Worm (Caenorhabditis elegans) whole organism, L4 larva: Measurements from ENCODE around the gene R11F4.2.

Experiments used
- F10B5.3 ChIP-seq: sonication (generic microtip); optimal IDR thresholded peaks from 2 replicates; lab custom pipeline; 2016; ENCODE audit warnings: mild to moderate bottlenecking, missing genetic modification characterization, missing compliant biosample characterization
- F49E8.2 ChIP-seq: sonication (generic microtip); optimal IDR thresholded peaks from 2 replicates; lab custom pipeline; 2016; ENCODE audit warnings: missing compliant biosample characterization, mild to moderate bottlenecking, missing genetic modification characterization, borderline replicate concordance
- T26A8.4 ChIP-seq: fragments of 200-800 bp; sonication (Bioruptor generic); IDR thresholded peaks from 2 replicates; pipeline ENCODE4 v1.3.6; 2022; ENCODE audit warnings: missing genetic modification characterization, missing compliant biosample characterization
- ZK546.5 ChIP-seq, 2 experiments: sonication (generic microtip); optimal IDR thresholded peaks; 2 replicates each; lab custom pipeline; 2017; ENCODE audit warnings: missing biosample characterization in 2 of 2, missing genetic modification characterization in 2 of 2
- aha-1 ChIP-seq: fragments of 150-350 bp; peaks from one replicate; lab custom pipeline; 2014; ENCODE audit warnings: missing biosample characterization, missing genetic modification characterization
- ama-1 ChIP-seq: fragments of 150-350 bp; optimal IDR thresholded peaks from 2 replicates; lab custom pipeline; 2014; ENCODE audit warnings: inconsistent platforms, mixed read lengths
- ceh-20 ChIP-seq: fragments of 200-800 bp; sonication (Bioruptor generic); IDR thresholded peaks from 2 replicates; pipeline ENCODE4 v1.3.6; 2022; ENCODE audit warnings: missing genetic modification reagents, missing genetic modification characterization, missing compliant biosample characterization
- ceh-32 ChIP-seq: sonication (generic microtip); optimal IDR thresholded peaks from 2 replicates; lab custom pipeline; 2016; ENCODE audit warnings: mild to moderate bottlenecking, missing genetic modification characterization, missing compliant biosample characterization; ENCODE audit not compliant: poor library complexity
- ceh-44 ChIP-seq: fragments of 200-800 bp; sonication (Bioruptor generic); IDR thresholded peaks from 2 replicates; pipeline ENCODE4 v1.3.6; 2022; ENCODE audit warnings: missing genetic modification reagents, missing genetic modification characterization, missing compliant biosample characterization
- ceh-62 ChIP-seq: sonication (generic microtip); optimal IDR thresholded peaks from 2 replicates; lab custom pipeline; 2017; ENCODE audit warnings: missing biosample characterization, missing genetic modification characterization
- cey-2 ChIP-seq: sonication (generic microtip); optimal IDR thresholded peaks from 3 replicates; lab custom pipeline; 2017; ENCODE audit warnings: missing genetic modification characterization, mild to moderate bottlenecking, missing compliant biosample characterization, antibody characterized with exemption, borderline replicate concordance; ENCODE audit not compliant: insufficient read depth
- ctbp-1 ChIP-seq: fragments of 200-800 bp; sonication (Bioruptor generic); IDR thresholded peaks from 2 replicates; pipeline ENCODE4 v1.3.6; 2022; ENCODE audit warnings: missing genetic modification reagents, missing genetic modification characterization, missing compliant biosample characterization
- daf-12 ChIP-seq: fragments of 150-350 bp; optimal IDR thresholded peaks from 2 replicates; lab custom pipeline; 2014; ENCODE audit warnings: missing biosample characterization, missing genetic modification reagents, missing genetic modification characterization
- daf-16 ChIP-seq, 3 experiments: sonication (generic microtip); optimal IDR thresholded peaks; 2 replicates each; lab custom pipeline; 2016 to 2017; ENCODE audit warnings: missing genetic modification characterization in 3 of 3, missing genetic modification reagents in 3 of 3, mild to moderate bottlenecking in 2 of 3, missing compliant biosample characterization in 2 of 3, missing biosample characterization in 1 of 3, moderate library complexity in 1 of 3
- daf-19 ChIP-seq: fragments of 200-800 bp; sonication (Bioruptor generic); conservative IDR thresholded peaks from 2 replicates; pipeline ENCODE4 v1.3.6; 2022; ENCODE audit warnings: missing genetic modification characterization, missing compliant biosample characterization
- dmd-6 ChIP-seq: fragments of 200-800 bp; sonication (Bioruptor generic); IDR thresholded peaks from 2 replicates; pipeline ENCODE4 v1.3.6; 2022; ENCODE audit warnings: missing genetic modification reagents, missing genetic modification characterization, missing compliant biosample characterization
- dpl-1 ChIP-seq: fragments of 150-350 bp; optimal IDR thresholded peaks from 2 replicates; lab custom pipeline; 2014; ENCODE audit warnings: missing biosample characterization, missing genetic modification reagents, missing genetic modification characterization
- duxl-1 ChIP-seq: sonication (generic microtip); optimal IDR thresholded peaks from 2 replicates; lab custom pipeline; 2016; ENCODE audit warnings: mild to moderate bottlenecking, missing genetic modification characterization, moderate library complexity, missing compliant biosample characterization; ENCODE audit not compliant: poor library complexity
- gei-8 ChIP-seq: fragments of 200-800 bp; sonication (Bioruptor generic); optimal IDR thresholded peaks from 2 replicates; lab custom pipeline; 2018; ENCODE audit warnings: mild to moderate bottlenecking, missing genetic modification characterization, missing compliant biosample characterization
- hif-1 ChIP-seq, 2 experiments: sonication (generic microtip); optimal IDR thresholded peaks; 2 replicates each; lab custom pipeline; 2016 to 2017; ENCODE audit warnings: missing compliant biosample characterization in 2 of 2, missing genetic modification characterization in 2 of 2, missing genetic modification reagents in 2 of 2, missing genotype in 2 of 2, mild to moderate bottlenecking in 1 of 2
- hlh-11 ChIP-seq: fragments of 200-800 bp; sonication (Bioruptor generic); optimal IDR thresholded peaks from 2 replicates; lab custom pipeline; 2018; ENCODE audit warnings: mild to moderate bottlenecking, missing genetic modification characterization, missing compliant biosample characterization
- hlh-30 ChIP-seq: sonication (generic microtip); optimal IDR thresholded peaks from 2 replicates; lab custom pipeline; 2017; ENCODE audit warnings: antibody characterized with exemption, mild to moderate bottlenecking, missing genetic modification characterization, missing compliant biosample characterization; ENCODE audit not compliant: insufficient read depth
- hmg-1.1 ChIP-seq: fragments of 200-800 bp; sonication (Bioruptor generic); IDR thresholded peaks from 2 replicates; pipeline ENCODE4 v1.3.6; 2022; ENCODE audit warnings: missing genetic modification reagents, missing genetic modification characterization, missing compliant biosample characterization
- lin-1 ChIP-seq: fragments of 200-800 bp; sonication (Bioruptor generic); IDR thresholded peaks from 2 replicates; pipeline ENCODE4 v1.3.6; 2022; ENCODE audit warnings: missing genetic modification reagents, missing genetic modification characterization, missing compliant biosample characterization
- lin-13 ChIP-seq: fragments of 150-350 bp; optimal IDR thresholded peaks from 2 replicates; lab custom pipeline; 2014; ENCODE audit warnings: missing biosample characterization, missing genetic modification reagents, missing genetic modification characterization
- lin-15B ChIP-seq: fragments of 150-350 bp; sonication (generic microtip); optimal IDR thresholded peaks from 3 replicates; lab custom pipeline; 2014; ENCODE audit warnings: missing biosample characterization, missing genetic modification characterization
- lin-29 ChIP-seq: fragments of 200-800 bp; sonication (Bioruptor generic); IDR thresholded peaks from 2 replicates; pipeline ENCODE4 v1.3.6; 2022; ENCODE audit warnings: missing genetic modification reagents, missing genetic modification characterization, missing compliant biosample characterization
- lsy-2 ChIP-seq, 2 experiments: fragments of 150-350 bp in 1 of 2; sonication (generic microtip) in 1 of 2; optimal IDR thresholded peaks; 2 replicates each; lab custom pipeline; 2014 to 2017; ENCODE audit warnings: missing biosample characterization in 2 of 2, missing genetic modification characterization in 2 of 2
- madf-9 ChIP-seq: fragments of 200-800 bp; sonication (Bioruptor generic); conservative IDR thresholded peaks from 2 replicates; pipeline ENCODE4 v1.3.6; 2022; ENCODE audit warnings: missing genetic modification reagents, missing genetic modification characterization, missing compliant biosample characterization
- mdl-1 ChIP-seq, 2 experiments: fragments of 150-350 bp in 1 of 2; sonication (generic microtip) in 1 of 2; optimal IDR thresholded peaks; 2 replicates each; lab custom pipeline; 2014 to 2017; ENCODE audit warnings: missing biosample characterization in 2 of 2, missing genetic modification characterization in 2 of 2
- mep-1 ChIP-seq: fragments of 150-350 bp; sonication (generic microtip); optimal IDR thresholded peaks from 3 replicates; lab custom pipeline; 2014; ENCODE audit warnings: missing biosample characterization, missing genetic modification characterization
- mxl-2 ChIP-seq: fragments of 200-800 bp; sonication (Bioruptor generic); conservative IDR thresholded peaks from 2 replicates; pipeline ENCODE4 v1.3.6; 2022; ENCODE audit warnings: missing genetic modification reagents, missing genetic modification characterization, missing compliant biosample characterization
- mxl-3 ChIP-seq: fragments of 200-800 bp; sonication (Bioruptor generic); optimal IDR thresholded peaks from 2 replicates; lab custom pipeline; 2018; ENCODE audit warnings: mild to moderate bottlenecking, missing genetic modification characterization, missing compliant biosample characterization
- nhr-10 ChIP-seq: fragments of 150-350 bp; optimal IDR thresholded peaks from 2 replicates; lab custom pipeline; 2014; ENCODE audit warnings: missing biosample characterization, missing genetic modification characterization
- nhr-102 ChIP-seq: sonication (generic microtip); optimal IDR thresholded peaks from 2 replicates; lab custom pipeline; 2016; ENCODE audit warnings: mild to moderate bottlenecking, missing genetic modification characterization, moderate library complexity, missing compliant biosample characterization
- nhr-25 ChIP-seq: sonication (generic microtip); optimal IDR thresholded peaks from 2 replicates; lab custom pipeline; 2017; ENCODE audit warnings: missing genetic modification characterization, mild to moderate bottlenecking, missing compliant biosample characterization, antibody characterized with exemption, moderate library complexity, borderline replicate concordance; ENCODE audit not compliant: insufficient read depth
- nhr-28 ChIP-seq: fragments of 150-350 bp; optimal IDR thresholded peaks from 2 replicates; lab custom pipeline; 2014; ENCODE audit warnings: missing biosample characterization, missing genetic modification characterization
- nhr-48 ChIP-seq: sonication (generic microtip); optimal IDR thresholded peaks from 2 replicates; lab custom pipeline; 2016; ENCODE audit warnings: mild to moderate bottlenecking, missing genetic modification characterization, missing compliant biosample characterization
- nhr-6 ChIP-seq: fragments of 150-350 bp; optimal IDR thresholded peaks from 2 replicates; lab custom pipeline; 2014; ENCODE audit warnings: missing biosample characterization, missing genetic modification characterization
- nhr-77 ChIP-seq: fragments of 150-350 bp; optimal IDR thresholded peaks from 2 replicates; lab custom pipeline; 2014; ENCODE audit warnings: missing biosample characterization, missing genetic modification characterization
- php-3 ChIP-seq: fragments of 200-800 bp; sonication (Bioruptor generic); IDR thresholded peaks from 2 replicates; pipeline ENCODE4 v1.3.6; 2022; ENCODE audit warnings: missing genetic modification reagents, missing genetic modification characterization, missing compliant biosample characterization
- pqm-1 ChIP-seq: sonication (generic microtip); optimal IDR thresholded peaks from 2 replicates; lab custom pipeline; 2017; ENCODE audit warnings: missing biosample characterization, missing genetic modification characterization
- rbr-2 ChIP-seq: sonication (generic microtip); optimal IDR thresholded peaks from 2 replicates; lab custom pipeline; 2016; ENCODE audit warnings: missing genotype, missing genetic modification characterization, missing compliant biosample characterization
- saeg-2 ChIP-seq: fragments of 200-800 bp; sonication (Bioruptor generic); IDR thresholded peaks from 2 replicates; pipeline ENCODE4 v1.3.6; 2022; ENCODE audit warnings: missing genetic modification reagents, missing genetic modification characterization, missing compliant biosample characterization
- spr-1 ChIP-seq: sonication (generic microtip); optimal IDR thresholded peaks from 2 replicates; lab custom pipeline; 2016; ENCODE audit warnings: mild to moderate bottlenecking, missing genetic modification characterization, missing compliant biosample characterization
- spr-3 ChIP-seq: fragments of 200-800 bp; sonication (Bioruptor generic); optimal IDR thresholded peaks from 2 replicates; lab custom pipeline; 2018; ENCODE audit warnings: mild to moderate bottlenecking, missing genetic modification characterization, missing compliant biosample characterization
- tra-1 ChIP-seq: fragments of 200-800 bp; sonication (Bioruptor generic); IDR thresholded peaks from 2 replicates; pipeline ENCODE4 v1.3.6; 2022; ENCODE audit warnings: missing genetic modification reagents, missing genetic modification characterization, missing compliant biosample characterization
- unc-62 ChIP-seq, 3 experiments: fragments of 150-350 bp in 1 of 3; sonication (generic microtip); optimal IDR thresholded peaks in 2 of 3; peaks in 1 of 3; 1 replicate in 1 of 3; 2 replicates in 2 of 3; lab custom pipeline; 2014 to 2017; ENCODE audit warnings: missing biosample characterization in 3 of 3, missing genetic modification characterization in 3 of 3, missing genetic modification reagents in 3 of 3, missing genotype in 1 of 3
- zip-11 ChIP-seq: fragments of 200-800 bp; sonication (Bioruptor generic); IDR thresholded peaks from 2 replicates; pipeline ENCODE4 v1.3.6; 2022; ENCODE audit warnings: missing genetic modification characterization, missing compliant biosample characterization

Gene R11F4.2

ce11 chrII:4089183-4089582 lies 6.3 kb downstream of the R11F4.2 start:
- TF ChIP-seq lin-29 (GFP tag; lab: Robert Waterston, UW) (peak; percentile 25; the same call in 1 of the 2 replicates), zip-11 (GFP tag; lab: Robert Waterston, UW) (no peak), rbr-2 (peak; percentile 13), ceh-32 (tag; lab: Kevin White, UChicago) (no peak), ceh-62 (tag; lab: Kevin White, UChicago) (no peak), hmg-1.1 (GFP tag; lab: Robert Waterston, UW) (peak; percentile 24; the same call in 1 of the 2 replicates), ZK546.5 (tag; optimal IDR thresholded peaks at IDR 0.05; lab: Kevin White, UChicago) (no peak), lin-13 (peak; percentile 37), lin-1 (GFP tag; lab: Robert Waterston, UW) (peak; percentile 86), daf-12 (no peak), F10B5.3 (tag; lab: Kevin White, UChicago) (no peak), hif-1 (tag; optimal IDR thresholded peaks at IDR 0.05; lab: Kevin White, UChicago) (peak in 1 of 2 experiments; percentile 37), nhr-10 (tag; lab: Kevin White, UChicago) (peak; percentile 91), ceh-20 (peak; percentile 78), mep-1 (tag; lab: Kevin White, UChicago) (peak; percentile 77), ctbp-1 (0 out of 2 replicates have a peak, but pooled peaks have one; percentile 18), madf-9 (0 out of 2 replicates have a peak, but pooled peaks have one; percentile 33), F49E8.2 (tag; lab: Kevin White, UChicago) (no peak), mxl-3 (GFP tag; lab: Kevin White, UChicago) (peak; percentile 98), nhr-28 (tag; lab: Kevin White, UChicago) (peak; percentile 98), pqm-1 (peak; percentile 95), aha-1 (tag; lab: Kevin White, UChicago) (peak; percentile 85), T26A8.4 (GFP tag; lab: Robert Waterston, UW) (peak; percentile 54; the same call in 1 of the 2 replicates), lsy-2 (tag; optimal IDR thresholded peaks at IDR 0.05; lab: Kevin White, UChicago) (peak in 1 of 2 experiments; percentile 67), hlh-30 (tag; lab: Kevin White, UChicago) (peak; percentile 63), nhr-77 (tag; lab: Kevin White, UChicago) (peak; percentile 95), mxl-2 (GFP tag; lab: Robert Waterston, UW) (no peak), ama-1 (lab: Kevin White, UChicago) (no peak), hlh-11 (peak; percentile 96), saeg-2 (GFP tag; lab: Robert Waterston, UW) (peak; percentile 48; the same call in 1 of the 2 replicates), nhr-6 (peak; percentile 32), spr-1 (no peak), dpl-1 (peak; percentile 35), daf-16 (GFP tag; optimal IDR thresholded peaks at IDR 0.05; lab: Kevin White, UChicago) (peak; percentile 4 to 25), daf-16 (tag; optimal IDR thresholded peaks at IDR 0.05; lab: Kevin White, UChicago) (peak; percentile 89), dmd-6 (GFP tag; lab: Robert Waterston, UW) (peak; percentile 99), cey-2 (tag; lab: Kevin White, UChicago) (peak; percentile 82), daf-19 (GFP tag; lab: Robert Waterston, UW) (no peak), mdl-1 (tag; optimal IDR thresholded peaks at IDR 0.05; lab: Kevin White, UChicago) (peak; percentile 73 to 94), tra-1 (peak; percentile 91), nhr-102 (peak; percentile 75), nhr-48 (peak; percentile 99), unc-62 (GFP tag; optimal IDR thresholded peaks at IDR 0.05 in 1 of 2; lab: Kevin White, UChicago) (peak; percentile 7 to 72), unc-62 (tag; optimal IDR thresholded peaks at IDR 0.05; lab: Kevin White, UChicago) (no peak), lin-15B (tag; lab: Kevin White, UChicago) (no peak), ceh-44 (no peak), php-3 (GFP tag; lab: Robert Waterston, UW) (peak; percentile 77), duxl-1 (tag; lab: Kevin White, UChicago) (peak; percentile 45), spr-3 (GFP tag; lab: Kevin White, UChicago) (no peak), gei-8 (GFP tag; lab: Kevin White, UChicago) (peak; percentile 89), nhr-25 (tag; lab: Kevin White, UChicago) (peak; percentile 30)
